Worm (Caenorhabditis elegans) whole organism, midembryonic: ENCODE data around the gene ndub-2.

ENCODE experiments used
- T22C8.4 ChIP-seq: fragments of 200-800 bp; sonication (Bioruptor generic); IDR thresholded peaks from 2 replicates; pipeline ENCODE4 v1.3.6; 2022; ENCODE audit warnings: missing genetic modification characterization, missing compliant biosample characterization
- cog-1 ChIP-seq: sonication (generic microtip); optimal IDR thresholded peaks from 2 replicates; lab custom pipeline; 2016; ENCODE audit warnings: missing genetic modification characterization, missing compliant biosample characterization
- flt-1 ChIP-seq: fragments of 200-800 bp; sonication (Bioruptor generic); IDR thresholded peaks from 2 replicates; pipeline ENCODE4 v1.3.6; 2022; ENCODE audit warnings: missing genetic modification characterization, missing compliant biosample characterization
- ztf-29 ChIP-seq: fragments of 200-800 bp; sonication (Bioruptor generic); IDR thresholded peaks from 2 replicates; pipeline ENCODE4 v1.3.6; 2022; ENCODE audit warnings: missing genetic modification reagents, missing genetic modification characterization, missing compliant biosample characterization

DNA sequence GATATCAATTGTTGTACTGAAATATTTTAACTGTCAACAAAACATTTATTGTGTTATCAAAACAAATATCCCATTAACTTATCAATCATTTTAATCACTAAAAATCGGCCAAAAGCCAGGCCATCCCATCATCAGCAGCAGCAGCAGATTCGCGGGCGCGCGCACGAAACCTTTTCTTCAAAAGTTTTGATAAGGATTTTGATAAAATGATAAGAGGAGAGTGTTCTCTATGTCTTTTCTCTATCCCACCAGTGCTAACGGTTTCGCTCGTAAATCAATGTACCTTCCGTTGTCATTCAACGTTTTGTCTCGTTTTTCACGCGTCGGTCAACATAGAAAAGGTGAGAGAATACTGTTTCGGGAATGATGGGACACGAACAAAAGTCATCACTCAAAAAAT, 31.9 kb downstream of the ndub-2 start:
- TF ChIP-seq cog-1 (no peak), T22C8.4 (GFP tag; lab: Robert Waterston, UW) (no peak), flt-1 (GFP tag; lab: Robert Waterston, UW) (no peak), ztf-29 (GFP tag; lab: Robert Waterston, UW) (no peak)
